Fruit fly (Drosophila melanogaster) whole organism, embryonic: ENCODE data around the gene Dok.

Source experiments
- chn ChIP-seq: fragments of 200-800 bp; sonication (Bioruptor generic); optimal IDR thresholded peaks from 2 replicates; lab custom pipeline; 2016; ENCODE audit warnings: missing biosample characterization, missing genetic modification characterization
- nau ChIP-seq: fragments of 200-800 bp; sonication (Bioruptor generic); optimal IDR thresholded peaks from 3 replicates; lab custom pipeline; 2017; ENCODE audit warnings: missing biosample characterization, mild to moderate bottlenecking, missing genetic modification characterization, missing genetic modification reagents

DNA sequence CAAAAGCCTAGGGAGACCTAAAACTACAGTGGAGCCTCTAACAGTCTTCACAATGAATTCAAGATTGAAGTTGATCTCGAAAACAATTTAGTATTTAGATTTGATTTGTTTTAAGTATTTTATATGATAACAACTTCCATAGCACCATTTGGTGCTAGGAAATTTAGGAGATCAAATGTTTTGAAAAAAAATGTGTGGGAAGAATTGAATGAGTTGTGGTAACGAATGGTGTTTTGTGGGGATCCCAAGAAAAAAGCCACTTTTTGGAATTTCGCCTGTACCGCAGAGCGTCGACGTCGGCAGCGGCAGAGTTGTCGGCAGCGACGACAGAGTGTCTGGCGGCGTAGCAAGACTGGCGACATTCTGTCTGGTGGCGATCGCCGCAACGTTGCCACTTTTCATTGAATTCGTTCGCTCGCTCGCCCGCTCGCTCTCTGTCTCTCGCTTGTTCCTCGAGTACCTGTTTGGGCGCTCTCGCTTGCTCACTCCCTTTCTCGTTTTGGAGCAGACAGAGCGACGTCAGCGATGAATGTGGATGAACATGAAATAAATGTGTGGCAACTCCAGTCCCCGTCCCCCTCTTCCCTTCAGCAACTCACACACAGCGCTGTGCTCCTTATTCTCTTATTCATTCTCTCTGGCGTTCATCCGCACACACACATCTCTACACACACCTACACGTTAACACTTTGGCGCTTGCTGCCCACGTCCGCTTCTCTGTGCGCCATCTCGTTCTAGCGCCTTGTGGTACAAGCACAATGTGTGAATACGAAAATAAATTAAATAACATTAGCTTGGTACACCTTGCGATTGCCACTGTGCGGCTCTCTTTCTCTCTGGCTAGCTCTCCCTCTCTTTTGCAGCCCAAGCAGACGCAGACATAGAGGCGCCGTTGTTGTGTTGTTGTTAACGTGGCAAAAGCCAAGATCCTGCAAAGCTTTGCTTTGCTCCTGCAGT is 24.3 kb upstream of the Dok start:
- TF ChIP-seq nau (GFP tag; lab: Kevin White, UChicago) (no peak), chn (GFP tag; lab: Kevin White, UChicago) (peak; percentile 24)
